Fruit fly (Drosophila melanogaster) whole organism, embryonic: Measurements from ENCODE around the gene AP-1-2beta.
A peak's percentile ranks its signal among the peaks of the same experiment; 100 is the strongest.

Experiments used
- Atf-2 ChIP-seq: fragments of 200-800 bp; sonication (Bioruptor generic); optimal IDR thresholded peaks from 2 replicates; lab custom pipeline; 2016; ENCODE audit warnings: missing biosample characterization, missing genetic modification characterization
- CG10147 ChIP-seq: fragments of 200-800 bp; sonication (Bioruptor generic); optimal IDR thresholded peaks from 2 replicates; lab custom pipeline; 2019; ENCODE audit warnings: missing biosample characterization, mild to moderate bottlenecking, missing genetic modification characterization, moderate library complexity
- CG10209 ChIP-seq: fragments of 200-800 bp; sonication (Bioruptor generic); optimal IDR thresholded peaks from 3 replicates; lab custom pipeline; 2017; ENCODE audit warnings: missing biosample characterization, mild to moderate bottlenecking, missing genetic modification characterization, missing genetic modification reagents
- CG10267 ChIP-seq: fragments of 200-800 bp; sonication (Bioruptor generic); optimal IDR thresholded peaks from 2 replicates; lab custom pipeline; 2018; ENCODE audit warnings: missing biosample characterization, mild to moderate bottlenecking, missing genetic modification characterization, moderate library complexity
- CG10565 ChIP-seq: fragments of 200-800 bp; sonication (Bioruptor generic); optimal IDR thresholded peaks from 3 replicates; lab custom pipeline; 2016; ENCODE audit warnings: missing biosample characterization, mild to moderate bottlenecking, missing genetic modification characterization
- CG12299 ChIP-seq: fragments of 200-800 bp; sonication (Bioruptor generic); optimal IDR thresholded peaks from 2 replicates; lab custom pipeline; 2018; ENCODE audit warnings: missing biosample characterization, mild to moderate bottlenecking, missing genetic modification characterization
- CG1233 ChIP-seq: fragments of 200-800 bp; sonication (Bioruptor generic); optimal IDR thresholded peaks from 4 replicates; lab custom pipeline; 2018; ENCODE audit warnings: missing biosample characterization, mild to moderate bottlenecking, missing genetic modification characterization
- CG12942 ChIP-seq: fragments of 200-800 bp; sonication (Bioruptor generic); optimal IDR thresholded peaks from 3 replicates; lab custom pipeline; 2016; ENCODE audit warnings: missing biosample characterization, missing genetic modification characterization
- CG13287 ChIP-seq: fragments of 200-800 bp; sonication (Bioruptor generic); IDR thresholded peaks from 2 replicates; pipeline ENCODE4 v1.3.6; 2022; ENCODE audit warnings: missing biosample characterization, missing genetic modification characterization; ENCODE audit not compliant: partially characterized antibody
- CG17568 ChIP-seq: fragments of 200-800 bp; sonication (Bioruptor generic); optimal IDR thresholded peaks from 2 replicates; lab custom pipeline; 2018; ENCODE audit warnings: missing biosample characterization, mild to moderate bottlenecking, missing genetic modification characterization, moderate library complexity
- CG17802 ChIP-seq: fragments of 200-800 bp; sonication (Bioruptor generic); optimal IDR thresholded peaks from 2 replicates; lab custom pipeline; 2018; ENCODE audit warnings: missing biosample characterization, mild to moderate bottlenecking, missing genetic modification characterization, moderate library complexity
- CG33557 ChIP-seq: fragments of 200-800 bp; sonication (Bioruptor generic); optimal IDR thresholded peaks from 2 replicates; lab custom pipeline; 2019; ENCODE audit warnings: missing biosample characterization, mild to moderate bottlenecking, missing genetic modification characterization, moderate library complexity
- CG4424 ChIP-seq: fragments of 200-800 bp; sonication (Bioruptor generic); optimal IDR thresholded peaks from 3 replicates; lab custom pipeline; 2016; ENCODE audit warnings: missing biosample characterization, missing genetic modification characterization
- CG6683 ChIP-seq: fragments of 200-800 bp; sonication (Bioruptor generic); optimal IDR thresholded peaks from 2 replicates; lab custom pipeline; 2017; ENCODE audit warnings: missing biosample characterization, mild to moderate bottlenecking, missing genetic modification characterization, missing genetic modification reagents
- CG7556 ChIP-seq: fragments of 200-800 bp; sonication (Bioruptor generic); optimal IDR thresholded peaks from 2 replicates; lab custom pipeline; 2017; ENCODE audit warnings: missing biosample characterization, mild to moderate bottlenecking, missing genetic modification characterization
- CG7987 ChIP-seq: fragments of 200-800 bp; sonication (Bioruptor generic); optimal IDR thresholded peaks from 2 replicates; lab custom pipeline; 2018; ENCODE audit warnings: missing biosample characterization, mild to moderate bottlenecking, missing genetic modification characterization, moderate library complexity
- D ChIP-seq, 2 experiments: fragments of 200-800 bp in 1 of 2; fragments of >200 bp in 1 of 2; sonication (Bioruptor generic) in 1 of 2; optimal IDR thresholded peaks; 2 replicates in 1 of 2; 3 replicates in 1 of 2; lab custom pipeline; 2017; ENCODE audit warnings: mild to moderate bottlenecking in 1 of 2, missing biosample characterization in 1 of 2, missing genetic modification characterization in 1 of 2, missing genetic modification reagents in 1 of 2
- Dp ChIP-seq: fragments of 200-800 bp; sonication (Bioruptor generic); optimal IDR thresholded peaks from 2 replicates; lab custom pipeline; 2018; ENCODE audit warnings: missing biosample characterization, mild to moderate bottlenecking, missing genetic modification characterization, moderate library complexity
- Drgx ChIP-seq: fragments of 200-800 bp; sonication (Bioruptor generic); IDR thresholded peaks from 2 replicates; pipeline ENCODE4 v1.3.6; 2022; ENCODE audit warnings: missing biosample characterization, missing genetic modification characterization
- E2f2 ChIP-seq: fragments of 200-800 bp; sonication (Bioruptor generic); IDR thresholded peaks from 2 replicates; pipeline ENCODE4 v1.3.6; 2022; ENCODE audit warnings: missing biosample characterization, missing genetic modification characterization
- HHEX ChIP-seq: fragments of 200-800 bp; sonication (Bioruptor generic); optimal IDR thresholded peaks from 3 replicates; lab custom pipeline; 2017; ENCODE audit warnings: missing biosample characterization, mild to moderate bottlenecking, missing genetic modification characterization, missing genetic modification reagents
- Hr78 ChIP-seq, 2 experiments: fragments of 200-800 bp in 1 of 2; fragments of >200 bp in 1 of 2; sonication (Bioruptor generic) in 1 of 2; optimal IDR thresholded peaks; 2 replicates each; lab custom pipeline; 2017 to 2019; ENCODE audit warnings: missing biosample characterization in 2 of 2, missing genetic modification characterization in 2 of 2, mild to moderate bottlenecking in 1 of 2, moderate library complexity in 1 of 2
- Hsf ChIP-seq: fragments of 200-800 bp; sonication (Bioruptor generic); optimal IDR thresholded peaks from 3 replicates; lab custom pipeline; 2016; ENCODE audit warnings: missing biosample characterization, missing genetic modification characterization
- Lpt ChIP-seq: fragments of >200 bp; optimal IDR thresholded peaks from 2 replicates; lab custom pipeline; 2018; ENCODE audit warnings: missing biosample characterization, missing genetic modification characterization
- MESR4 ChIP-seq: fragments of 200-800 bp; sonication (Bioruptor generic); optimal IDR thresholded peaks from 2 replicates; lab custom pipeline; 2018; ENCODE audit warnings: missing biosample characterization, mild to moderate bottlenecking, missing genetic modification characterization, moderate library complexity
- MTF-1 ChIP-seq: fragments of 200-800 bp; sonication (Bioruptor generic); optimal IDR thresholded peaks from 2 replicates; lab custom pipeline; 2018; ENCODE audit warnings: missing biosample characterization, mild to moderate bottlenecking, missing genetic modification characterization, borderline replicate concordance
- Max ChIP-seq: fragments of 200-800 bp; sonication (Bioruptor generic); optimal IDR thresholded peaks from 2 replicates; lab custom pipeline; 2016; ENCODE audit warnings: missing biosample characterization, mild to moderate bottlenecking, missing genetic modification characterization
- Scr ChIP-seq: fragments of 200-800 bp; sonication (Bioruptor generic); IDR thresholded peaks from 2 replicates; pipeline ENCODE4 v1.3.6; 2022; ENCODE audit warnings: missing biosample characterization, missing genetic modification characterization; ENCODE audit not compliant: partially characterized antibody
- Sox100B ChIP-seq: fragments of 200-800 bp; sonication (Bioruptor generic); optimal IDR thresholded peaks from 3 replicates; lab custom pipeline; 2018; ENCODE audit warnings: missing biosample characterization, mild to moderate bottlenecking, missing genetic modification characterization
- Sry-δ ChIP-seq: fragments of 200-800 bp; sonication (Bioruptor generic); optimal IDR thresholded peaks from 2 replicates; lab custom pipeline; 2016; ENCODE audit warnings: missing biosample characterization, missing genetic modification characterization
- Ssrp ChIP-seq: fragments of 200-800 bp; sonication (Bioruptor generic); optimal IDR thresholded peaks from 2 replicates; lab custom pipeline; 2018; ENCODE audit warnings: missing biosample characterization, mild to moderate bottlenecking, missing genetic modification characterization, moderate library complexity
- Tbp ChIP-seq: fragments of >200 bp; optimal IDR thresholded peaks from 2 replicates; lab custom pipeline; 2018; ENCODE audit warnings: missing biosample characterization, missing genetic modification characterization
- al ChIP-seq: fragments of 200-800 bp; sonication (Bioruptor generic); IDR thresholded peaks from 2 replicates; pipeline ENCODE4 v1.3.6; 2022; ENCODE audit warnings: missing biosample characterization, missing genetic modification characterization
- ap ChIP-seq: fragments of 200-800 bp; sonication (Bioruptor generic); IDR thresholded peaks from 2 replicates; pipeline ENCODE4 v1.3.6; 2022; ENCODE audit warnings: missing biosample characterization, missing genetic modification characterization
- btn ChIP-seq: fragments of 200-800 bp; sonication (Bioruptor generic); optimal IDR thresholded peaks from 2 replicates; lab custom pipeline; 2016; ENCODE audit warnings: missing biosample characterization, missing genetic modification characterization
- da ChIP-seq: fragments of 200-800 bp; sonication (Bioruptor generic); optimal IDR thresholded peaks from 2 replicates; lab custom pipeline; 2016; ENCODE audit warnings: missing biosample characterization, missing genetic modification characterization
- dysf ChIP-seq: fragments of 200-800 bp; sonication (Bioruptor generic); IDR thresholded peaks from 3 replicates; pipeline ENCODE4 v1.3.6; 2022; ENCODE audit warnings: missing biosample characterization, missing genetic modification characterization
- grn ChIP-seq: fragments of 200-800 bp; sonication (Bioruptor generic); optimal IDR thresholded peaks from 3 replicates; lab custom pipeline; 2017; ENCODE audit warnings: missing biosample characterization, missing genetic modification characterization
- klu ChIP-seq: fragments of 200-800 bp; sonication (Bioruptor generic); IDR thresholded peaks from 2 replicates; pipeline ENCODE4 v1.3.6; 2022; ENCODE audit warnings: missing biosample characterization, missing genetic modification characterization
- lola ChIP-seq, 3 experiments: fragments of >200 bp in 2 of 3; fragments of 200-800 bp in 1 of 3; sonication (Bioruptor generic) in 1 of 3; optimal IDR thresholded peaks; 2 replicates each; lab custom pipeline; 2017 to 2019; ENCODE audit warnings: missing biosample characterization in 3 of 3, missing genetic modification characterization in 3 of 3, mild to moderate bottlenecking in 1 of 3, moderate library complexity in 1 of 3
- mld ChIP-seq: fragments of 200-800 bp; sonication (Bioruptor generic); IDR thresholded peaks from 3 replicates; pipeline ENCODE4 v1.3.6; 2022; ENCODE audit warnings: missing biosample characterization, missing genetic modification characterization; ENCODE audit not compliant: partially characterized antibody
- oc ChIP-seq: fragments of 200-800 bp; sonication (Bioruptor generic); optimal IDR thresholded peaks from 2 replicates; lab custom pipeline; 2018; ENCODE audit warnings: missing biosample characterization, mild to moderate bottlenecking, missing genetic modification characterization, moderate library complexity
- sd ChIP-seq: fragments of 200-800 bp; sonication (Bioruptor generic); optimal IDR thresholded peaks from 3 replicates; lab custom pipeline; 2018; ENCODE audit warnings: missing biosample characterization, mild to moderate bottlenecking, missing genetic modification characterization, moderate library complexity
- sna ChIP-seq: fragments of 200-800 bp; sonication (Bioruptor generic); IDR thresholded peaks from 2 replicates; pipeline ENCODE4 v1.3.6; 2022; ENCODE audit warnings: missing biosample characterization, missing genetic modification characterization; ENCODE audit not compliant: partially characterized antibody
- stc ChIP-seq: fragments of 200-800 bp; sonication (Bioruptor generic); IDR thresholded peaks from 2 replicates; pipeline ENCODE4 v1.3.6; 2022; ENCODE audit warnings: missing biosample characterization, missing genetic modification characterization
- tin ChIP-seq: fragments of 200-800 bp; sonication (Bioruptor generic); optimal IDR thresholded peaks from 3 replicates; lab custom pipeline; 2016; ENCODE audit warnings: missing biosample characterization, missing genetic modification characterization
- tna ChIP-seq: fragments of 200-800 bp; sonication (Bioruptor generic); IDR thresholded peaks from 2 replicates; pipeline ENCODE4 v1.3.6; 2022; ENCODE audit warnings: missing biosample characterization, missing genetic modification characterization; ENCODE audit not compliant: partially characterized antibody
- wor ChIP-seq: fragments of 200-800 bp; sonication (Bioruptor generic); IDR thresholded peaks from 2 replicates; pipeline ENCODE4 v1.3.6; 2022; ENCODE audit warnings: missing biosample characterization, missing genetic modification characterization

AP-1-2beta gene

DNA sequence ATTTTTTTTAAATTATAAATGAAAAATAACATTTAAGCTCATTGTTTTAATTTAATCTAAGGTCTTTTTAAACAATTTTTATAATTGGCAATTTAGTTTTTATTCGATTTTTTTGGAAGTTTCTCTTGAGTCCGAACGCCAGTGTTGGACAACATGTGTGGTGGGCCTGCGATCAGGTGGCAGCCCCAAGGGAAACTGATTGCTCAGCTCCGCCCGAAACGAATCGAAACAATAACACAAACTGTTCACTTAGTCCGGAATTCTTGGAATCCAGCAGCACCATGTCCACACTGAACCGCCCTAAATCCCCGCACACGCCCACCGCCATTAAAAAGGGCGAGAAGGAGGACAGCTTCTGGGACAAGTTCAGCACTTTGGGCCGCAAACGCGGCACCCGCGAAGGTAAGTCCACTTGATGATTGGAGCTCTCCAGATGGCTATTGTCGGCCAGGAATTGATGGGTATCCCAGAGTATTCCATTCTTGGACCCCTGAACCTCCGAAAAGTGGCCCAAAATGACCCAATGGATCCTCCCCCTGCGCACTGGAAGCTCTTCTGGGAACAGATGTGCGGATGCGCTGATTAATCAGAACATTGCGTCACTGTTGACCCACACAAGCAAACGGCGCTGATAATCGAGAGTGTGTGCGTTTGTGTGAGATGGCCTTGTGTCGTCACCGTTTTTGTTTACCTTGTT is 15.3 kb downstream of the AP-1-2beta start, which contains the start of gene parvin:
TSS of gene parvin (plus strand) at position 134 of the 697 bp plus-strand sequence.
- TF ChIP-seq al (GFP tag; lab: Robert Waterston, UW) = no peak
- no peak for TF ChIP-seq MTF-1 (GFP tag; lab: Kevin White, UChicago)
- no peak for TF ChIP-seq Sox100B (GFP tag; lab: Kevin White, UChicago)
- no peak for TF ChIP-seq ap (GFP tag; lab: Robert Waterston, UW)
- TF ChIP-seq E2f2 (GFP tag; lab: Robert Waterston, UW) = peak; percentile 35
- no peak for TF ChIP-seq tna (GFP tag; lab: Robert Waterston, UW)
- TF ChIP-seq sna (GFP tag; lab: Robert Waterston, UW) = 0 out of 2 replicates have a peak, but pooled peaks have one; percentile 14
- no peak for TF ChIP-seq da (GFP tag; lab: Kevin White, UChicago)
- no peak for TF ChIP-seq CG10209 (GFP tag; lab: Kevin White, UChicago)
- TF ChIP-seq CG7556 (GFP tag; lab: Kevin White, UChicago) = no peak
- TF ChIP-seq MESR4 (GFP tag; lab: Kevin White, UChicago) = peak; percentile 86
- no peak for TF ChIP-seq CG7987 (GFP tag; lab: Kevin White, UChicago)
- no peak for TF ChIP-seq CG17802 (tag; lab: Kevin White, UChicago)
- no peak for TF ChIP-seq CG1233 (GFP tag; lab: Kevin White, UChicago)
- TF ChIP-seq HHEX (GFP tag; lab: Kevin White, UChicago) = no peak
- TF ChIP-seq Tbp (GFP tag; lab: Kevin White, UChicago) = no peak
- peak; percentile 19; the same call in 1 of the 2 replicates for TF ChIP-seq CG13287 (GFP tag; lab: Robert Waterston, UW)
- TF ChIP-seq stc (GFP tag; lab: Robert Waterston, UW) = no peak
- TF ChIP-seq CG10267 (tag; lab: Kevin White, UChicago) = peak; percentile 79
- TF ChIP-seq CG17568 (GFP tag; lab: Kevin White, UChicago) = no peak
- no peak for TF ChIP-seq oc (tag; lab: Kevin White, UChicago)
- TF ChIP-seq sd (tag; lab: Kevin White, UChicago) = peak; percentile 33
- TF ChIP-seq CG33557 (GFP tag; lab: Kevin White, UChicago) = no peak
- TF ChIP-seq lola (GFP tag; optimal IDR thresholded peaks at IDR 0.05; lab: Kevin White, UChicago) = no peak
- TF ChIP-seq CG10147 (GFP tag; lab: Kevin White, UChicago) = no peak
- no peak for TF ChIP-seq btn (GFP tag; lab: Kevin White, UChicago)
- no peak for TF ChIP-seq CG6683 (GFP tag; lab: Kevin White, UChicago)
- TF ChIP-seq D (optimal IDR thresholded peaks at IDR 0.05; lab: Kevin White, UChicago) = no peak
- no peak for TF ChIP-seq D (GFP tag; optimal IDR thresholded peaks at IDR 0.05; lab: Kevin White, UChicago)
- no peak for TF ChIP-seq Max (GFP tag; lab: Kevin White, UChicago)
- TF ChIP-seq Dp (GFP tag; lab: Kevin White, UChicago) = no peak
- TF ChIP-seq Hr78 (GFP tag; optimal IDR thresholded peaks at IDR 0.05; lab: Kevin White, UChicago) = no peak
- TF ChIP-seq mld = no peak
- TF ChIP-seq dysf (GFP tag; lab: Robert Waterston, UW) = no peak
- TF ChIP-seq CG10565 (GFP tag; lab: Kevin White, UChicago) = no peak
- no peak for TF ChIP-seq Atf-2 (GFP tag; lab: Kevin White, UChicago)
- TF ChIP-seq Hsf (GFP tag; lab: Kevin White, UChicago) = no peak
- no peak for TF ChIP-seq klu
- peak; percentile 48 for TF ChIP-seq Scr (GFP tag; lab: Robert Waterston, UW)
- TF ChIP-seq CG12942 (GFP tag; lab: Kevin White, UChicago) = no peak
- no peak for TF ChIP-seq tin (GFP tag; lab: Kevin White, UChicago)
- no peak for TF ChIP-seq grn
- no peak for TF ChIP-seq Ssrp
- TF ChIP-seq wor (GFP tag; lab: Robert Waterston, UW) = no peak
- no peak for TF ChIP-seq Lpt (GFP tag; lab: Kevin White, UChicago)
- no peak for TF ChIP-seq Drgx (GFP tag; lab: Robert Waterston, UW)
- TF ChIP-seq Sry-δ = peak; percentile 56
- no peak for TF ChIP-seq CG12299 (tag; lab: Kevin White, UChicago)
- TF ChIP-seq CG4424 (GFP tag; lab: Kevin White, UChicago) = no peak
